Fruit fly (Drosophila melanogaster): Measurements from ENCODE around the gene GluRS-m.

- TF ChIP-seq h (GFP tag; optimal IDR thresholded peaks at IDR 0.05): peak; percentile 12
- TF ChIP-seq foxo (GFP tag; optimal IDR thresholded peaks at IDR 0.05): no peak
- no peak for TF ChIP-seq pan (optimal IDR thresholded peaks at IDR 0.05)
- TF ChIP-seq Hnf4 (GFP tag; optimal IDR thresholded peaks at IDR 0.05): no peak
- TF ChIP-seq dl (GFP tag; optimal IDR thresholded peaks at IDR 0.05; ENCODE audit: insufficient read depth in 1 of 2, partially characterized antibody in 2 of 2): no peak
- TF ChIP-seq psq (GFP tag; optimal IDR thresholded peaks at IDR 0.05): no peak
- TF ChIP-seq Hr78 (GFP tag; optimal IDR thresholded peaks at IDR 0.05): no peak
- TF ChIP-seq OdsH (GFP tag; optimal IDR thresholded peaks at IDR 0.05): no peak
- no peak for TF ChIP-seq Dfd (GFP tag; optimal IDR thresholded peaks at IDR 0.05)
Observed at dm6 chr3L:16384145-16384705, 32.8 kb downstream of the GluRS-m start.

All from whole organism, wandering third instar larva.